Fruit fly (Drosophila melanogaster): ENCODE data around the gene CG13068.

Gene CG13068

DNA sequence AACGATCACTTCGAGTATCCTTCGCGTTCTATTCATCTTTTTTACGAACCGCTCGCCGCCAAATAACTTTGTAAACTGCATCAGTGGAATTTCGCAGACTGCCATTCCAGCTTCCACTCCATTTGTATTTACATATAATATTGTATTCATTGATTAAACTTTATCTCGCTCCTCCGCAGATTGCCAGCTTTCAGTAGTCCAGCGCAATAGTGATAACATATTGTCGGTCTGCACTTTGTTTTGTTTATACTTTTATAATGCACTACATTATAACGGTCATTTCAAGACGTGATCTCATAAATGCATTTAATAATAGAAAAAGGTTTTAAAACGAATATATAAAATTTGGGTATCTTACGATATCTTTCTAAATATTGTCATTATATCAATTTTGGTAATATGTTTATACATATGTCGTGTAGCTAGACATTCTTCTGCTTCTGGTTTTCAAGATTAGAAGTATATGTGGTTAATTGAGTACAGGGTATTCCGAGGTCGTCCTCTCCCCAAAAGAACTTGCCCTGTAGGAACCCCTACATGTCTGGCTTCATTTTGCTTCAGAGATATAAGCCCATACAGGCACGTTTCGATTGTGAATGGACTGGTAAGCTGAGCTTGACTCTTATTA lies 972 bp upstream of the CG13068 start, which contains the start of gene CG4950 (continued):
- TF ChIP-seq lz (GFP tag; optimal IDR thresholded peaks at IDR 0.05) (peak; percentile 19), dac (GFP tag; optimal IDR thresholded peaks at IDR 0.05) (no peak), Sox14 (GFP tag; optimal IDR thresholded peaks at IDR 0.05) (peak; percentile 44), ss (GFP tag; optimal IDR thresholded peaks at IDR 0.05) (peak; percentile 18 to 61), CG11902 (GFP tag; optimal IDR thresholded peaks at IDR 0.05) (no peak), Ets21C (GFP tag; optimal IDR thresholded peaks at IDR 0.05) (no peak), CG8319 (GFP tag; optimal IDR thresholded peaks at IDR 0.05) (no peak), vri (GFP tag; optimal IDR thresholded peaks at IDR 0.05) (no peak), CG3919 (GFP tag; optimal IDR thresholded peaks at IDR 0.05) (peak; percentile 29), CG16779 (tag; optimal IDR thresholded peaks at IDR 0.05) (peak; percentile 15), Met (GFP tag; optimal IDR thresholded peaks at IDR 0.05) (peak; percentile 33), net (GFP tag; optimal IDR thresholded peaks at IDR 0.05) (peak; percentile 1), achi (GFP tag; optimal IDR thresholded peaks at IDR 0.05) (peak; percentile 31), CG10631 (GFP tag; optimal IDR thresholded peaks at IDR 0.05) (no peak), fd85E (GFP tag; optimal IDR thresholded peaks at IDR 0.05) (no peak), fd59A (GFP tag; optimal IDR thresholded peaks at IDR 0.05) (peak; percentile 33), CG6808 (GFP tag; optimal IDR thresholded peaks at IDR 0.05) (peak; percentile 41), Eip75B (GFP tag; optimal IDR thresholded peaks at IDR 0.05) (peak; percentile 39), spab (GFP tag; optimal IDR thresholded peaks at IDR 0.05) (peak; percentile 50), topi (GFP tag; optimal IDR thresholded peaks at IDR 0.05) (peak; percentile 27), pdm3 (GFP tag; optimal IDR thresholded peaks at IDR 0.05) (peak; percentile 47), CG11294 (GFP tag; IDR thresholded peaks at IDR 0.05) (no peak), CG8119 (GFP tag; IDR thresholded peaks at IDR 0.05) (peak; percentile 20; the same call in 1 of the 3 replicates), CG9139 (GFP tag; optimal IDR thresholded peaks at IDR 0.05) (peak; percentile 2), CG11762 (GFP tag; optimal IDR thresholded peaks at IDR 0.05; ENCODE audit: insufficient read depth) (no peak), svp (GFP tag) (peak; percentile 74), fkh (GFP tag; optimal IDR thresholded peaks at IDR 0.05) (no peak), CG1621 (tag; optimal IDR thresholded peaks at IDR 0.05) (no peak)

DNA sequence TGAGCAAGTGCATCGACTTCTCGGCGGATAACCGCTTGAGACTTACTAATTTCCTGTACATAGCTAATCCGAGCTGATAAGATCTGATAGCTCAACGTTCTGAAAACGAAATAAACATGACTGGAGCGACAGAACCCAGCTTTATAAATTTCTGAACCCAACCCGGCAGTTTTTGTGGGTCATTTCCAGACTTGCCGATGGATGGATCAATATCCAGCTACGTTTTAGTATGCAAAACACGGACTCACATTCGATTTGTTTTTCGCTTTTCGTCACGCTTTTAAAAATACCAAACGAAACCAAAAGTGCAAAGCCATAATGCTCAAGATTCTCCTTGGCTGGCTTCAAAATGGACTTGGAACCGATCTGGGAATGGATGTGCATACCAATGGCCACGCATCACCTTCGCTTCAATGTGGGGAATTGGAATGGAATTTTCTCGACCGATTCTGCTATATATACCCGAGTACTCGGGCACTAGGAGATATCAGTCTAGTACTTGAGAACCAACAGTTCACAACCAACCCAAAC lies 1.7 kb downstream of the CG13068 start, which contains the start of the genes CG34248 and CG13067:
CG34248 (minus strand) TSS at position 101 of the 531 bp plus-strand sequence.
CG13067 (plus strand) TSS at position 481 of the 531 bp plus-strand sequence.
- no peak for TF ChIP-seq fd59A (GFP tag; optimal IDR thresholded peaks at IDR 0.05)
- TF ChIP-seq CG6163 (GFP tag; IDR thresholded peaks at IDR 0.05) = no peak
- no peak for TF ChIP-seq acj6 (GFP tag; optimal IDR thresholded peaks at IDR 0.05)

DNA sequence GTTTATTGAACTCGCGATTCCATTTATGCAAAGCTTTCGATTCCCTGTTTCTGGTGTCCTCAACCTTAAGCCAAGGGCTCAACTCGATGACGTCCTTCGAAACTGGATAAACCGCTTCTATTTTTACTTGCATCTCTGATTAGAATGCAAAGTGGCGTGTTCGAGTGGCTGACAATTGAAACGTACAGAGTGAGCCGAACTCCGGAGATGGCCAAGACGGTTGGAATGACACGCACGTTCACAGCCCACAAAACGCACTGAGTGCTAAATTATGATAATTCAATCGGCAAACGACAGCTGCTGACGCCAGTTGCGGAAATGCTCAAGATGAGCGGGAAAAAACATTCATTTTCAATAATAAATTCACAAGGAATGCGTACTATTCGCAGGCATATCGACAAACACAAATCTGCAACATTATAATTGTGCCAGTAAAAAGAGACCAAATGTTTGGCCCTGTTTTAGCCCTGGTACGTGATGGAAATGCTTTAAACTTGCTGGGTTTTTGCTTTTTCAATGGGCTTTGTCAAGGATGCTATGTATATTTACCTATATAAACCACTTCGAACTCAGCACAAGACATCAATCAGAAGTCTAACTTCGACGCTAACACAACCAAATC lies 3.3 kb downstream of the CG13068 start, which contains the start of gene CG13066:
CG13066 (plus strand) TSS at position 572 of the 622 bp plus-strand sequence.
- TF ChIP-seq ss (GFP tag; optimal IDR thresholded peaks at IDR 0.05) (peak in 1 of 2 experiments; percentile 79), cyc (GFP tag; optimal IDR thresholded peaks at IDR 0.05) (no peak)

DNA sequence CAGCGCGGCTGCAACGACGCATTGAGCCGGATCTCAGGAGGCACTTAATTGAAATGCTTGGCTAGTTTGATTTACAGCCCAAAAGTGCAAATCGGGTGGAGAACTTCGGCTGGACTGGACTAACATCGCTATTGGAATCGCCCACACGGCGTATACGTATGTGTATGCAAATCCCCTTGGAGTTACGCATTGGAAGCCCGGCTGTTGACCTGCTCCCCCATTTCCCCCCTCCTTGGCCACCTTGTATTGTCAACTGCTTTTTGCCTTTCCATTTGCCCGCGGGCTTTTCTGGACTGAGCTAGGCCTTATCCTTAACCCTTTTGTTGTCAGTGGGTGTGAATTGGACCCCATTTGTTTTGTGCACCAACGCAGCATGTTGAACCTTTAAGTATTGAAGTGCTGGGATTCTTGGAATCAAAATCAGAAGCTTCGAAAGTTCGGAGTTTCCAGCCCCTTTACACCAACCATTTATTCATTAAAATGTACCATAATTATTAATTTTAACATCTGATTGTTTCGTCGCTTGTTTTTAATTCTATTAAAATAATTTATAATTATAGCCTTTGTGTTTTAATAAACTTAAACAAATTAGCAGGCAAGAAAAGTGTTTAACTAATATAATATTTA lies 6.3 kb downstream of the CG13068 start:
- TF ChIP-seq CG15336 (GFP tag; IDR thresholded peaks at IDR 0.05) (no peak; the same call in 1 of the 2 replicates), Lpt (GFP tag; optimal IDR thresholded peaks at IDR 0.05) (no peak), fkh (GFP tag; optimal IDR thresholded peaks at IDR 0.05) (no peak), CG31627 (GFP tag; optimal IDR thresholded peaks at IDR 0.05) (no peak), CG16779 (tag; optimal IDR thresholded peaks at IDR 0.05) (no peak), Sox102F (GFP tag; optimal IDR thresholded peaks at IDR 0.05) (no peak), ss (GFP tag; optimal IDR thresholded peaks at IDR 0.05) (no peak), pdm3 (GFP tag; optimal IDR thresholded peaks at IDR 0.05) (no peak), Eip78C (GFP tag) (peak; percentile 68), vri (GFP tag; optimal IDR thresholded peaks at IDR 0.05) (no peak), CG11762 (GFP tag; optimal IDR thresholded peaks at IDR 0.05; ENCODE audit: insufficient read depth) (no peak), CG8319 (GFP tag; optimal IDR thresholded peaks at IDR 0.05) (no peak), CG6808 (GFP tag; optimal IDR thresholded peaks at IDR 0.05) (peak; percentile 44), CG32006 (GFP tag; optimal IDR thresholded peaks at IDR 0.05) (peak; percentile 20), Hr38 (GFP tag; optimal IDR thresholded peaks at IDR 0.05) (no peak), Met (GFP tag; optimal IDR thresholded peaks at IDR 0.05) (no peak), Eip93F (GFP tag; optimal IDR thresholded peaks at IDR 0.05) (no peak), topi (GFP tag; optimal IDR thresholded peaks at IDR 0.05) (no peak), Hr39 (GFP tag; optimal IDR thresholded peaks at IDR 0.05) (no peak), CG7368 (GFP tag; optimal IDR thresholded peaks at IDR 0.05) (no peak), net (GFP tag; optimal IDR thresholded peaks at IDR 0.05) (no peak), CG4318 (GFP tag; optimal IDR thresholded peaks at IDR 0.05) (no peak), dac (GFP tag; optimal IDR thresholded peaks at IDR 0.05) (no peak)

Data from whole organism, prepupa.